Fruit fly (Drosophila melanogaster) whole organism, adult: Measurements from ENCODE around the gene CG15641.

Experiments
- kay ChIP-seq: fragments of 200-800 bp; sonication (Bioruptor generic); peaks from one replicate; lab custom pipeline; 2016; ENCODE audit warnings: missing biosample characterization, missing genetic modification characterization, borderline replicate concordance
- tj ChIP-seq: fragments of 200-800 bp; sonication (Bioruptor generic); optimal IDR thresholded peaks from 3 replicates; lab custom pipeline; 2017; ENCODE audit warnings: missing biosample characterization, mild to moderate bottlenecking, missing genetic modification characterization, moderate library complexity

- no peak for TF ChIP-seq tj (GFP tag; lab: Kevin White, UChicago)
- no peak for TF ChIP-seq kay
Observed at dm6 chrX:15465410-15465809, 2.3 kb upstream of the CG15641 start.
